Worm (Caenorhabditis elegans): ENCODE results near the gene fdgt-2.

fdgt-2 gene

ce11 chrII:8442176-8442575 is 24.8 kb downstream of the fdgt-2 start (continued):
- no peak for TF ChIP-seq ekl-4 (GFP tag; IDR thresholded peaks at IDR 0.05)
- TF ChIP-seq pha-4 (tag; optimal IDR thresholded peaks at IDR 0.05) = no peak
- TF ChIP-seq ama-1 (optimal IDR thresholded peaks at IDR 0.05) = no peak
- TF ChIP-seq ama-1 (GFP tag; optimal IDR thresholded peaks at IDR 0.05) = no peak
- no peak for TF ChIP-seq hlh-26 (GFP tag; conservative IDR thresholded peaks at IDR 0.05)
- 0 out of 2 replicates have a peak, but pooled peaks have one; percentile 16 for TF ChIP-seq ceh-91 (GFP tag; IDR thresholded peaks at IDR 0.05)
- TF ChIP-seq him-1 (tag; optimal IDR thresholded peaks at IDR 0.05) = no peak
- TF ChIP-seq rcor-1 (GFP tag; IDR thresholded peaks at IDR 0.05) = no peak

- no peak for TF ChIP-seq snpc-4 (GFP tag; optimal IDR thresholded peaks at IDR 0.05)
- TF ChIP-seq snpc-4 (tag; optimal IDR thresholded peaks at IDR 0.05) = no peak
- no peak for TF ChIP-seq B0261.1 (tag; optimal IDR thresholded peaks at IDR 0.05)
- TF ChIP-seq D2030.7 (GFP tag; IDR thresholded peaks at IDR 0.05) = peak; percentile 34; the same call in 1 of the 2 replicates
- TF ChIP-seq Y53G8AR.9 (GFP tag; conservative IDR thresholded peaks at IDR 0.05) = peak; percentile 51
- TF ChIP-seq aptf-3 (GFP tag; IDR thresholded peaks at IDR 0.05) = no peak
- TF ChIP-seq hsf-1 (GFP tag; IDR thresholded peaks at IDR 0.05) = 0 out of 2 replicates have a peak, but pooled peaks have one; percentile 39
- TF ChIP-seq tbx-9 (tag; optimal IDR thresholded peaks at IDR 0.05; ENCODE audit: borderline replicate concordance) = no peak
- TF ChIP-seq madf-6 (GFP tag; IDR thresholded peaks at IDR 0.05) = peak; percentile 50
- TF ChIP-seq lin-26 (GFP tag; IDR thresholded peaks at IDR 0.05) = 0 out of 2 replicates have a peak, but pooled peaks have one; percentile 22
- TF ChIP-seq Y53F4B.3 (GFP tag; IDR thresholded peaks at IDR 0.05) = no peak
- TF ChIP-seq Y79H2A.3 (GFP tag; conservative IDR thresholded peaks at IDR 0.05) = no peak
- TF ChIP-seq ztf-28 (GFP tag; IDR thresholded peaks at IDR 0.05) = no peak
- TF ChIP-seq ccch-3 (GFP tag; optimal IDR thresholded peaks at IDR 0.05) = no peak
- TF ChIP-seq lin-54 (GFP tag; optimal IDR thresholded peaks at IDR 0.05) = peak; percentile 17
- TF ChIP-seq nhr-179 (tag; optimal IDR thresholded peaks at IDR 0.05) = no peak
These were observed 25.4 kb downstream of the fdgt-2 start, which contains the start of gene eif-3.G for ce11 chrII:8442717-8443223. Gene eif-3.G, plus strand, starts transcription at chrII:8442767.

ce11 chrII:8444007-8444406 is 26.6 kb downstream of the fdgt-2 start, which contains the start of gene evl-20:
Gene evl-20, plus strand, starts transcription at chrII:8444307.
- TF ChIP-seq Y56A3A.18 (GFP tag; IDR thresholded peaks at IDR 0.05) (0 out of 2 replicates have a peak, but pooled peaks have one; percentile 41), T26A5.8 (tag; optimal IDR thresholded peaks at IDR 0.05) (no peak)

- TF ChIP-seq ccch-3 (GFP tag; optimal IDR thresholded peaks at IDR 0.05) (no peak), egl-44 (GFP tag; IDR thresholded peaks at IDR 0.05) (no peak), nfya-1 (tag; optimal IDR thresholded peaks at IDR 0.05; ENCODE audit: borderline replicate concordance, insufficient read depth) (no peak), madf-6 (GFP tag; IDR thresholded peaks at IDR 0.05) (no peak), ceh-79 (tag; optimal IDR thresholded peaks at IDR 0.05) (no peak), madf-10 (tag; optimal IDR thresholded peaks at IDR 0.05) (no peak), zfh-2 (GFP tag; conservative IDR thresholded peaks at IDR 0.05) (no peak), tbx-9 (tag; optimal IDR thresholded peaks at IDR 0.05; ENCODE audit: borderline replicate concordance) (no peak), F10E7.11 (tag; optimal IDR thresholded peaks at IDR 0.05) (no peak), F55B11.4 (tag; optimal IDR thresholded peaks at IDR 0.05; ENCODE audit: borderline replicate concordance, insufficient read depth) (no peak), hsf-1 (GFP tag; IDR thresholded peaks at IDR 0.05) (no peak), snpc-4 (GFP tag; optimal IDR thresholded peaks at IDR 0.05) (no peak), snpc-4 (tag; optimal IDR thresholded peaks at IDR 0.05) (no peak), T07F8.4 (tag; optimal IDR thresholded peaks at IDR 0.05) (no peak), ztf-28 (GFP tag; IDR thresholded peaks at IDR 0.05) (no peak), pha-4 (tag; optimal IDR thresholded peaks at IDR 0.05) (no peak), ztf-25 (GFP tag; IDR thresholded peaks at IDR 0.05) (no peak), aptf-3 (GFP tag; IDR thresholded peaks at IDR 0.05) (no peak)
These were observed 29.3 kb downstream of the fdgt-2 start, which contains the start of gene cut-3 for ce11 chrII:8446731-8447130. Gene cut-3, minus strand, starts transcription at chrII:8446831.

All from whole organism, young adult.